Fruit fly (Drosophila melanogaster) whole organism, pupa: ENCODE results near the gene CG17078.

Source experiments
- CG10348 ChIP-seq: fragments of 200-800 bp; sonication (Bioruptor generic); IDR thresholded peaks from 2 replicates; pipeline ENCODE4 v1.3.6; 2022; ENCODE audit warnings: missing biosample characterization, missing genetic modification characterization
- CG12605 ChIP-seq: fragments of 200-800 bp; sonication (Bioruptor generic); IDR thresholded peaks from 2 replicates; pipeline ENCODE4 v1.3.6; 2022; ENCODE audit warnings: missing biosample characterization, missing genetic modification characterization
- CG13204 ChIP-seq: fragments of 200-800 bp; sonication (Bioruptor generic); optimal IDR thresholded peaks from 2 replicates; lab custom pipeline; 2018; ENCODE audit warnings: missing biosample characterization, mild to moderate bottlenecking, missing genetic modification characterization, moderate library complexity
- CG17806 ChIP-seq: fragments of 200-800 bp; sonication (Bioruptor generic); optimal IDR thresholded peaks from 2 replicates; lab custom pipeline; 2018; ENCODE audit warnings: missing biosample characterization, mild to moderate bottlenecking, missing genetic modification characterization, moderate library complexity
- CG34367 ChIP-seq: fragments of 200-800 bp; sonication (Bioruptor generic); optimal IDR thresholded peaks from 2 replicates; lab custom pipeline; 2018; ENCODE audit warnings: missing biosample characterization, mild to moderate bottlenecking, missing genetic modification characterization
- CG8159 ChIP-seq: fragments of 200-800 bp; sonication (Bioruptor generic); optimal IDR thresholded peaks from 3 replicates; lab custom pipeline; 2018; ENCODE audit warnings: missing biosample characterization, mild to moderate bottlenecking, missing genetic modification characterization, moderate library complexity
- CG8301 ChIP-seq: fragments of 200-800 bp; sonication (Bioruptor generic); optimal IDR thresholded peaks from 2 replicates; lab custom pipeline; 2018; ENCODE audit warnings: missing biosample characterization, mild to moderate bottlenecking, missing genetic modification characterization
- CG9948 ChIP-seq: fragments of 200-800 bp; sonication (Bioruptor generic); optimal IDR thresholded peaks from 2 replicates; lab custom pipeline; 2018; ENCODE audit warnings: missing biosample characterization, mild to moderate bottlenecking, missing genetic modification characterization, moderate library complexity
- D1 ChIP-seq: fragments of 200-800 bp; sonication (Bioruptor generic); optimal IDR thresholded peaks from 2 replicates; lab custom pipeline; 2018; ENCODE audit warnings: missing biosample characterization, mild to moderate bottlenecking, missing genetic modification characterization, moderate library complexity
- Ets98B ChIP-seq: fragments of 200-800 bp; sonication (Bioruptor generic); IDR thresholded peaks from 2 replicates; pipeline ENCODE4 v1.3.6; 2022; ENCODE audit warnings: missing biosample characterization, missing genetic modification characterization
- Pif1B ChIP-seq: fragments of 200-800 bp; sonication (Bioruptor generic); optimal IDR thresholded peaks from 3 replicates; lab custom pipeline; 2016; ENCODE audit warnings: missing biosample characterization, missing genetic modification characterization
- fd96Ca ChIP-seq: fragments of 200-800 bp; sonication (Bioruptor generic); IDR thresholded peaks from 3 replicates; pipeline ENCODE4 v1.3.6; 2022; ENCODE audit warnings: missing biosample characterization, missing genetic modification characterization
- gl ChIP-seq: fragments of 200-800 bp; sonication (Bioruptor generic); optimal IDR thresholded peaks from 2 replicates; lab custom pipeline; 2018; ENCODE audit warnings: missing biosample characterization, mild to moderate bottlenecking, missing genetic modification characterization
- rn ChIP-seq: fragments of 200-800 bp; sonication (Bioruptor generic); IDR thresholded peaks from 2 replicates; pipeline ENCODE4 v1.3.6; 2022; ENCODE audit warnings: missing biosample characterization, missing genetic modification characterization

DNA sequence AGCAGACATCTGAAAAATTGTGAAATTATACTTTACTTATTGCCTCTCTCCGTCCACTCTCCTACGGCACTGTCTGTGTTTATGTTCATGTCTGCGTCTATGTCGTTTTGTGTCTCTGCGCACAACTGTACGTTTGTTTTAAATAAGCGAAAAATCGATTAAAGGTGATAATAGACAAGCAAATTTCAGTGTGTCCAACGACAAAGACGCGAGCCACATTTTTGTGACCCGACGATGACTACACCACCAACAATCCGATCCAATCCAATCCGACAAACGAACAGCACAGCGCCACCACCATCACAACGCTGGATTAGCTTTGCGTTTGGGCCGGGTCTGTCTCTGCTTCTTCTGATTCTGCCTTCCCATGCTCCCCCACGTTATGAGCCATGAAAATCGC is 33.5 kb downstream of the CG17078 start:
- TF ChIP-seq fd96Ca (GFP tag; lab: Robert Waterston, UW), result no peak
- no peak for TF ChIP-seq Ets98B (GFP tag; lab: Robert Waterston, UW)
- no peak for TF ChIP-seq CG8159 (tag; lab: Kevin White, UChicago)
- no peak for TF ChIP-seq CG17806 (tag; lab: Kevin White, UChicago)
- TF ChIP-seq CG34367 (tag; lab: Kevin White, UChicago), result no peak
- TF ChIP-seq CG12605 (GFP tag; lab: Robert Waterston, UW), result no peak
- no peak for TF ChIP-seq CG8301 (tag; lab: Kevin White, UChicago)
- no peak for TF ChIP-seq D1 (tag; lab: Kevin White, UChicago)
- TF ChIP-seq gl, result no peak
- no peak for TF ChIP-seq rn (GFP tag; lab: Robert Waterston, UW)
- TF ChIP-seq CG13204, result no peak
- TF ChIP-seq CG10348 (GFP tag; lab: Robert Waterston, UW), result no peak
- no peak for TF ChIP-seq Pif1B (GFP tag; lab: Kevin White, UChicago)
- TF ChIP-seq CG9948 (tag; lab: Kevin White, UChicago), result no peak
